Worm (Caenorhabditis elegans): ENCODE data around the gene str-71.

Gene str-71

DNA sequence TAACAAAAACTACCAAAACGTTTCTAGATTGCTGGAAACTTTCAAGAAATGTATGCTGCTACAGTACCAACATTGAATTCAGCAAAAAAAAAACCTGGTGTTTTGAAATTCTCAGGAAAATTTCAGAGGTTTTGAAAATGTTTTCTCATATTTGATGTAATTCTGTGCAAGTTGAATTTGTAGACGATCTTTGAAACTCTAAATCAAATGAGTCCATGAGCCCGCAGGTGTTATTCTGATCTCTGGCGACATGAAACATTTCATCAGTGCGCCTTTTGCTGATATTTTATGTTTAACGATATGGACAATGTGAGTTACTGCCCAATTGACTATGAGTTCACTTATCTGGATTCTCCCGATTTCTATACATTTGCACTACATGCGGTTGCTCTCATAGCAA is 34.7 kb upstream of the str-71 start, which contains the start of gene srh-218:
srh-218 (plus strand) TSS at position 301 of the 400 bp plus-strand sequence.
- no peak for TF ChIP-seq nhr-48 (tag; optimal IDR thresholded peaks at IDR 0.05)
- TF ChIP-seq lir-3 (tag; optimal IDR thresholded peaks at IDR 0.05): no peak
- TF ChIP-seq gei-8 (GFP tag; optimal IDR thresholded peaks at IDR 0.05): no peak
- no peak for TF ChIP-seq dmd-9 (GFP tag; IDR thresholded peaks at IDR 0.05)
- no peak for TF ChIP-seq F49E8.2 (tag; optimal IDR thresholded peaks at IDR 0.05; ENCODE audit: borderline replicate concordance)
- no peak for TF ChIP-seq tag-97 (GFP tag; IDR thresholded peaks at IDR 0.05)
- TF ChIP-seq mes-2 (tag; optimal IDR thresholded peaks at IDR 0.05; ENCODE audit: poor library complexity, severe bottlenecking): no peak
- no peak for TF ChIP-seq duxl-1 (tag; optimal IDR thresholded peaks at IDR 0.05; ENCODE audit: poor library complexity)
- no peak for TF ChIP-seq php-3 (GFP tag; IDR thresholded peaks at IDR 0.05)
- TF ChIP-seq unc-39 (tag; optimal IDR thresholded peaks at IDR 0.05): no peak
- TF ChIP-seq nhr-237 (tag; optimal IDR thresholded peaks at IDR 0.05): no peak
- TF ChIP-seq nhr-111 (GFP tag; optimal IDR thresholded peaks at IDR 0.05): no peak
- no peak for TF ChIP-seq ceh-20 (GFP tag; IDR thresholded peaks at IDR 0.05)
- no peak for TF ChIP-seq fos-1 (tag; optimal IDR thresholded peaks at IDR 0.05)
- TF ChIP-seq hlh-30 (tag; optimal IDR thresholded peaks at IDR 0.05; ENCODE audit: insufficient read depth): no peak

DNA sequence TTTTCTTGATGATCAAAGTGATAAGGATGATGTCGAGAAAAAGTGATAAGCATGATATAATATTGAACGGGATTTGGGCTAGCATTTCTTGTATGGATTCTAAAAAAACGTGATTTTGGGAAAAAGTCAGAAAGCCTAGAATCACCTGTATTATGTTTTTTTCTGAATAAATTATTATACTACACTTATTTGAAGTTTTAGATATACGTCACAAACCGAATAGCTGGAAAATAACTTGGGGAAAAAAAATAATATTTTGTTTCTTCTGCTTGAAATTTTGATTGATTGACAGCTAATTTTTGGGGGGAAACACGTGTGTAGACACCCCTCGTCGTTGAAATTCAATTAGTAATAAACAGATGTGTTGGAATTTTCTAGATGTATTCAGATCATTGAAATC is 33.5 kb upstream of the str-71 start, which contains the start of gene str-264:
str-264 (minus strand) TSS at position 101 of the 400 bp plus-strand sequence.
- TF ChIP-seq skn-1 (tag; optimal IDR thresholded peaks at IDR 0.05) (no peak), dve-1 (tag; optimal IDR thresholded peaks at IDR 0.05; ENCODE audit: insufficient read depth) (no peak), lin-39 (tag; optimal IDR thresholded peaks at IDR 0.05) (no peak), pqm-1 (tag; optimal IDR thresholded peaks at IDR 0.05) (no peak), rbr-2 (tag; optimal IDR thresholded peaks at IDR 0.05) (no peak), vab-7 (GFP tag; IDR thresholded peaks at IDR 0.05) (no peak), hlh-11 (tag; optimal IDR thresholded peaks at IDR 0.05) (no peak), hlh-30 (tag; optimal IDR thresholded peaks at IDR 0.05; ENCODE audit: insufficient read depth) (no peak), arid-1 (GFP tag; conservative IDR thresholded peaks at IDR 0.05) (no peak)

DNA sequence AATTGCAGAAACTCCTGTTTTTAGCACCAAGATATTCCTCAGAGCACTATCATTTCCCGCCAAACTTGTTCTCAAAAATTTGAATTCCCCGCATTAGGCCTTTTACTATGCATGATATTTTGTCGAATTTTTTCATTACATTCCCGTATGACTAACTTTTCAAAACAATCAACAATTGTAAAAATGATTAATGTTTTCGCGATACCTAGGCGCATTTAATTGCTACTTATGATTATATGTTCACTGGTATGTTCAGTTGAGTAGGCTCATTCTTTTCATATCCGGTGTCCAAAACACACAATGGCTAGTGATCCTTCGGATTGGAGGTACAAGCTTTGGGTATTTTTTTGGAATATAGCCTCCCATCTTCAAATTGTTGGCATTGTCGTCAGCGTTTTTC is 28.8 kb upstream of the str-71 start, which contains the start of gene srw-21:
srw-21 (plus strand) TSS at position 301 of the 400 bp plus-strand sequence.
- TF ChIP-seq unc-130 (GFP tag; optimal IDR thresholded peaks at IDR 0.05) (no peak), zip-11 (GFP tag; IDR thresholded peaks at IDR 0.05) (no peak), hlh-30 (tag; optimal IDR thresholded peaks at IDR 0.05; ENCODE audit: insufficient read depth) (no peak), zip-2 (tag; optimal IDR thresholded peaks at IDR 0.05) (no peak), pqm-1 (tag; optimal IDR thresholded peaks at IDR 0.05) (no peak)

DNA sequence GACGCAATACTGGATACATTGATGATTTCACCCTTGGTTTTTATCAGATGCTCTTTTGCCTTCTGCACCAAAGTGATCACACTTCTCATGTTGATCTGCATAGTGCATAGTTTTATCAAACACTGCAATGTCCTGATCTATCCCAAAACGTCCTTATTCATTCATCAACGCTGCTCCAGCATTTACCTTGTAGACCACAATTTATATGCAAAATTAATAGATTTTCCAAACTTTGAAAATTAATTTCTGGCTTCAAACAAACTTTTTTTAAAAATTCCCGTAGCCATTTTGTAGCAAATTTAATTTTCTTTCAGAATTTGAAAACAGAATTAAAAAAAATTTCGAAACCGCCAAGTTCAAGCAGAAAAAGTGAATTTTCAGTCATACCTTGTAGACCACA is 25.5 kb upstream of the str-71 start, which contains the start of gene C06B8.3:
C06B8.3 (minus strand) TSS at position 101 of the 400 bp plus-strand sequence.
- no peak for TF ChIP-seq zfp-2 (tag; optimal IDR thresholded peaks at IDR 0.05)
- no peak for TF ChIP-seq ztf-7 (tag; optimal IDR thresholded peaks at IDR 0.05)
- TF ChIP-seq aha-1 (tag): no peak
- TF ChIP-seq unc-39 (tag; optimal IDR thresholded peaks at IDR 0.05): no peak
- TF ChIP-seq tag-97 (GFP tag; IDR thresholded peaks at IDR 0.05): no peak
- TF ChIP-seq Y48G9A.11 (GFP tag; IDR thresholded peaks at IDR 0.05): no peak
- no peak for TF ChIP-seq vab-7 (GFP tag; IDR thresholded peaks at IDR 0.05)

DNA sequence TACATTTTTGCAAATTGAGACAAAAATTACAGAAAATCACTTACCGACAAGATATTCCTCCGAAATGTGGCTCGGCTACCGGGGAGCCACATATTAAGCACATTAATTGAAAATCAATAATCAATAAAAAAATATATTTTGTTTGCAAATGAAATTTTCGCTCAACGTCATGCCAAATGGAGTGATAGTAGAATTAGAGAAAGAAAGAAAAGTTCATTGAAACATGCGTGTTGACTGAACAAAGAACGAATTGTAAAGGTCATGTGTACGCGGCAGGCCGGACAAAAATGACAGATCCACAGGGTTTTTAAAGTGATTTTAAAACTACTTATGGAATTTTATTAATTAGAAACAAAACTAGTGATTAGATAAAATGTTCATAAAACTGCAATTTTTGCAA is 24.6 kb upstream of the str-71 start:
- TF ChIP-seq pha-4 (GFP tag; IDR thresholded peaks at IDR 0.05) (no peak), pha-4 (tag; optimal IDR thresholded peaks at IDR 0.05) (no peak), nhr-48 (tag; optimal IDR thresholded peaks at IDR 0.05) (peak; percentile 30), ZK337.2 (GFP tag; IDR thresholded peaks at IDR 0.05) (no peak), nhr-6 (tag; optimal IDR thresholded peaks at IDR 0.05) (peak; percentile 84), daf-19 (GFP tag; conservative IDR thresholded peaks at IDR 0.05) (no peak), vab-7 (GFP tag; IDR thresholded peaks at IDR 0.05) (no peak), hlh-30 (tag; optimal IDR thresholded peaks at IDR 0.05; ENCODE audit: insufficient read depth) (peak; percentile 65), mdl-1 (tag; optimal IDR thresholded peaks at IDR 0.05) (peak in 1 of 2 experiments; percentile 3), dmd-6 (GFP tag; IDR thresholded peaks at IDR 0.05) (peak; percentile 47), nhr-77 (tag; optimal IDR thresholded peaks at IDR 0.05) (peak; percentile 9), mes-2 (tag; optimal IDR thresholded peaks at IDR 0.05; ENCODE audit: poor library complexity, severe bottlenecking) (no peak), zip-2 (tag; optimal IDR thresholded peaks at IDR 0.05) (no peak), nhr-28 (tag; optimal IDR thresholded peaks at IDR 0.05) (peak; percentile 56), fkh-10 (GFP tag; optimal IDR thresholded peaks at IDR 0.05) (no peak), ceh-62 (tag; optimal IDR thresholded peaks at IDR 0.05) (no peak), ces-1 (GFP tag; optimal IDR thresholded peaks at IDR 0.05) (no peak), daf-16 (GFP tag; optimal IDR thresholded peaks at IDR 0.05) (no peak), daf-16 (tag; optimal IDR thresholded peaks at IDR 0.05) (peak; percentile 64)
